Worm (Caenorhabditis elegans) whole organism, young adult: ENCODE data around the gene srd-3.

Experiments
- B0261.1 ChIP-seq: sonication (generic microtip); optimal IDR thresholded peaks from 2 replicates; lab custom pipeline; 2016; ENCODE audit warnings: mild to moderate bottlenecking, missing genetic modification characterization, moderate library complexity, missing compliant biosample characterization
- F49E8.2 ChIP-seq: sonication (generic microtip); optimal IDR thresholded peaks from 3 replicates; lab custom pipeline; 2017; ENCODE audit warnings: missing genetic modification characterization, mild to moderate bottlenecking, missing compliant biosample characterization, antibody characterized with exemption, moderate library complexity; ENCODE audit not compliant: insufficient read depth
- attf-3 ChIP-seq: fragments of 200-800 bp; sonication (Bioruptor generic); conservative IDR thresholded peaks from 2 replicates; pipeline ENCODE4 v1.3.6; 2022; ENCODE audit warnings: missing genetic modification reagents, missing genetic modification characterization, missing compliant biosample characterization
- lin-35 ChIP-seq, 3 experiments: fragments of 150-350 bp in 2 of 3; sonication (generic microtip) in 1 of 3; optimal IDR thresholded peaks; 2 replicates each; lab custom pipeline; 2014 to 2018; ENCODE audit warnings: missing biosample characterization in 3 of 3, missing genetic modification characterization in 3 of 3, missing genetic modification reagents in 3 of 3
- lin-40 ChIP-seq: sonication (generic microtip); optimal IDR thresholded peaks from 2 replicates; lab custom pipeline; 2016; ENCODE audit warnings: missing genetic modification characterization, mild to moderate bottlenecking, missing compliant biosample characterization, missing genotype, missing genetic modification reagents

DNA sequence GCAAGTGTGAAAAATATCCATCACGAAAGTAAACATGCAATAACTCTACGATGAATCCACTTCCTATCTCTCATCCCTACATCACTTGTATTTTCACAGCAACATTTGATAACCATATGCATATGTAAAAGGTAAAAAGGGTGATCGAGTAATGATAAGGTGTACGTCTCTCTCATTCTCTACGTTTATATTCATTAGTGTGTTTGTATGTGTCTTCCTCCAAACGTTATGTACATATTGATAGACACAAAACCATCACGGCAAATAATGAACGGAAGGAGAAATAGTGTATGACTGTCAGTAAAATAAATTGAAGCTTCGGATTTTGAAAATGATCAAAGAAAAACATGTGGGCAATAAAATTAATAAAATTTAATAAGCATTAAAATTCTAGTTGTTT is 6.3 kb downstream of the srd-3 start:
- TF ChIP-seq attf-3 (GFP tag; lab: Robert Waterston, UW) (no peak), F49E8.2 (tag; lab: Kevin White, UChicago) (no peak), lin-40 (tag; lab: Kevin White, UChicago) (no peak), lin-35 (GFP tag; optimal IDR thresholded peaks at IDR 0.05; lab: Kevin White, UChicago) (no peak), B0261.1 (tag; lab: Kevin White, UChicago) (no peak)
